Fruit fly (Drosophila melanogaster): ENCODE measurements around the gene plh.
A peak's percentile ranks its signal among the peaks of the same experiment; 100 is the strongest.

Gene plh

DNA sequence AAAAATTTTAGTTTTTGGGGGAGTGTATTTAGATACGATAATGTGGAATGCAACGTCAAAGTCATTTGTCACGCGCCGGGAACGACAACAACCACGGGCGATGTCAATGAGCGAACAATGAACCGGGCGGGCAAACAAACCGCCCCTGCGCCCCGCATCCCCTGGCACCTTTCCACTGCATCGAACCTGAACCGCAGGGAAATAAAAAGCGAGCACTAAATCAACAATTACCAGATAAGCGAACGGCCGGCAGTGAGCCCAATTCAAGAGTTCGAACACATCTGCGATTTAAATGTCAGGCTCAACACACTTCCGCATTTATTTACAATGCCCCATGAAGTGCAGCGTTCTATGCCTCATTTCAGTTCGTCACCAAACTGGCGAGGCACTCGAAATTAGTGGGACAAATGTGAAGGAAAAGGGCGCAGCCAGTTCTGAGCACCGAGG is 14.3 kb downstream of the plh start (continued):
- no peak for TF ChIP-seq CG3995 (GFP tag; optimal IDR thresholded peaks at IDR 0.05)
- no peak for TF ChIP-seq eve (GFP tag; optimal IDR thresholded peaks at IDR 0.05)
- no peak for TF ChIP-seq CG4617 (GFP tag; optimal IDR thresholded peaks at IDR 0.05; ENCODE audit: borderline replicate concordance)
- TF ChIP-seq Fer3 (tag; optimal IDR thresholded peaks at IDR 0.05), result no peak
- no peak for TF ChIP-seq da (GFP tag; optimal IDR thresholded peaks at IDR 0.05)
- TF ChIP-seq NC2α (GFP tag; optimal IDR thresholded peaks at IDR 0.05), result no peak
- TF ChIP-seq Asciz (GFP tag; optimal IDR thresholded peaks at IDR 0.05), result no peak
- no peak for TF ChIP-seq CG12155 (GFP tag; optimal IDR thresholded peaks at IDR 0.05)
- no peak for TF ChIP-seq sisA (GFP tag; IDR thresholded peaks at IDR 0.05)
- no peak for TF ChIP-seq Sox100B (GFP tag; optimal IDR thresholded peaks at IDR 0.05)
- no peak for TF ChIP-seq Lpt (GFP tag; optimal IDR thresholded peaks at IDR 0.05)
- TF ChIP-seq CG10959 (GFP tag; IDR thresholded peaks at IDR 0.05), result no peak
- TF ChIP-seq Dll (GFP tag; IDR thresholded peaks at IDR 0.05; ENCODE audit: partially characterized antibody), result no peak
- no peak for TF ChIP-seq Pdp1 (GFP tag; optimal IDR thresholded peaks at IDR 0.05)
- no peak for TF ChIP-seq CG2129 (GFP tag; IDR thresholded peaks at IDR 0.05; ENCODE audit: partially characterized antibody)
- TF ChIP-seq CG13296 (GFP tag; optimal IDR thresholded peaks at IDR 0.05), result no peak
- TF ChIP-seq sug (tag; optimal IDR thresholded peaks at IDR 0.05), result peak; percentile 24
- TF ChIP-seq CG11504 (tag; optimal IDR thresholded peaks at IDR 0.05), result no peak
- no peak for TF ChIP-seq CG7786 (GFP tag; optimal IDR thresholded peaks at IDR 0.05)
- no peak for TF ChIP-seq toy (GFP tag; IDR thresholded peaks at IDR 0.05)
- peak; percentile 41 for TF ChIP-seq CG15696 (tag; optimal IDR thresholded peaks at IDR 0.05)
- no peak for TF ChIP-seq sima (GFP tag; optimal IDR thresholded peaks at IDR 0.05)
- TF ChIP-seq Camta (GFP tag; optimal IDR thresholded peaks at IDR 0.05), result no peak
- TF ChIP-seq ems (GFP tag; optimal IDR thresholded peaks at IDR 0.05), result no peak
- no peak for TF ChIP-seq CG12744 (GFP tag; optimal IDR thresholded peaks at IDR 0.05)
- TF ChIP-seq emc (GFP tag; optimal IDR thresholded peaks at IDR 0.05), result no peak
- TF ChIP-seq fu2 (GFP tag; optimal IDR thresholded peaks at IDR 0.05), result no peak
- peak; percentile 61 for TF ChIP-seq grn (GFP tag; optimal IDR thresholded peaks at IDR 0.05)
- no peak for TF ChIP-seq CG2678 (tag; optimal IDR thresholded peaks at IDR 0.05)
- TF ChIP-seq seq (GFP tag; IDR thresholded peaks at IDR 0.05), result 0 out of 2 replicates have a peak, but pooled peaks have one; percentile 12
- TF ChIP-seq luna (GFP tag; optimal IDR thresholded peaks at IDR 0.05), result no peak
- TF ChIP-seq HLH54F (GFP tag; optimal IDR thresholded peaks at IDR 0.05), result no peak
- no peak for TF ChIP-seq Tbp (GFP tag; optimal IDR thresholded peaks at IDR 0.05)
- TF ChIP-seq CG10979 (tag; optimal IDR thresholded peaks at IDR 0.05), result no peak
- TF ChIP-seq zen2 (GFP tag; IDR thresholded peaks at IDR 0.05; ENCODE audit: partially characterized antibody), result no peak
- TF ChIP-seq jigr1 (GFP tag; IDR thresholded peaks at IDR 0.05), result no peak
- no peak; the same call in 1 of the 2 replicates for TF ChIP-seq CG6689 (GFP tag; IDR thresholded peaks at IDR 0.05)
- no peak for TF ChIP-seq CG4282 (GFP tag; optimal IDR thresholded peaks at IDR 0.05)
- TF ChIP-seq mam (GFP tag; optimal IDR thresholded peaks at IDR 0.05), result no peak
- no peak for TF ChIP-seq Hmr (GFP tag; optimal IDR thresholded peaks at IDR 0.05)
- no peak for TF ChIP-seq CG9215 (GFP tag; IDR thresholded peaks at IDR 0.05)
- no peak for TF ChIP-seq CG10431 (GFP tag; optimal IDR thresholded peaks at IDR 0.05)
- TF ChIP-seq CG9876 (GFP tag; optimal IDR thresholded peaks at IDR 0.05), result no peak
- TF ChIP-seq ind (GFP tag; optimal IDR thresholded peaks at IDR 0.05), result no peak
- TF ChIP-seq E2f1 (GFP tag; IDR thresholded peaks at IDR 0.05), result no peak
- no peak for TF ChIP-seq CG11247 (GFP tag; IDR thresholded peaks at IDR 0.05)
- peak; percentile 33 for TF ChIP-seq CG33557 (GFP tag; optimal IDR thresholded peaks at IDR 0.05)
- TF ChIP-seq mld (GFP tag; IDR thresholded peaks at IDR 0.05; ENCODE audit: partially characterized antibody), result no peak
- no peak for TF ChIP-seq CG15269 (tag; optimal IDR thresholded peaks at IDR 0.05)
- TF ChIP-seq MBD-R2 (GFP tag; IDR thresholded peaks at IDR 0.05), result no peak
- no peak for TF ChIP-seq CG14441 (GFP tag; IDR thresholded peaks at IDR 0.05)
- TF ChIP-seq HLH4C (GFP tag; IDR thresholded peaks at IDR 0.05; ENCODE audit: partially characterized antibody), result no peak
